Fruit fly (Drosophila melanogaster): Measurements from ENCODE around the gene CG14995.

Gene CG14995

DNA sequence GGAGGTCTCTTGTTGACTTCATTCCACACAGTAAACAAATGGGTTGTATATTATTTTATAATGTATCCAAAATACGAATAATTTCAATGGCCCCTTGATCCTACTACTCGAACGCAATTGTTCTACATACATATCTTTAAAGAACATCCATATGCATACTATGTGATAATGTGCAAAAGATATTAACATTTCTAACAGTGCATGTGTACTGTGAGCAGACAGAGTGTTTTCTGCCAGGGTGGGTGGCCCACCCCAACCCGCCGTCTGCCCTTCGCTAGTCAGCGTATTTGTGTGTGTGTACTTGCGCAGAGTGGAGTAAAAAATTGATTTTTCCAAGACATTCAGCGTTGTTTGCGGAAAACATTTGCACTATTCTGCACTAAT is 32.1 kb downstream of the CG14995 start (continued):
- TF ChIP-seq Hr39 (GFP tag; optimal IDR thresholded peaks at IDR 0.05) = peak; percentile 85
- peak; percentile 37 for TF ChIP-seq CG6808 (GFP tag; optimal IDR thresholded peaks at IDR 0.05)
- TF ChIP-seq CG8319 (GFP tag; optimal IDR thresholded peaks at IDR 0.05) = peak; percentile 40
- TF ChIP-seq Lpt (GFP tag; optimal IDR thresholded peaks at IDR 0.05) = peak; percentile 56
- TF ChIP-seq Hr38 (GFP tag; optimal IDR thresholded peaks at IDR 0.05) = no peak
- TF ChIP-seq acj6 (GFP tag; optimal IDR thresholded peaks at IDR 0.05) = peak; percentile 84
- peak; percentile 70 for TF ChIP-seq CG11902 (GFP tag; optimal IDR thresholded peaks at IDR 0.05)
- peak; percentile 62 for TF ChIP-seq fd59A (GFP tag; optimal IDR thresholded peaks at IDR 0.05)
- peak; percentile 92 for TF ChIP-seq CG11294 (GFP tag; IDR thresholded peaks at IDR 0.05)
- peak; percentile 52 to 93 for TF ChIP-seq salr (GFP tag; optimal IDR thresholded peaks at IDR 0.05)
- TF ChIP-seq Gug (GFP tag; IDR thresholded peaks at IDR 0.05) = peak; percentile 94
- no peak for TF ChIP-seq Blimp-1 (GFP tag; optimal IDR thresholded peaks at IDR 0.05)
- peak; percentile 75 for TF ChIP-seq dsx (GFP tag; optimal IDR thresholded peaks at IDR 0.05; ENCODE audit: poor library complexity, severe bottlenecking)
- peak; percentile 51 for TF ChIP-seq Sox15 (GFP tag; optimal IDR thresholded peaks at IDR 0.05)
- TF ChIP-seq cyc (GFP tag; optimal IDR thresholded peaks at IDR 0.05) = peak; percentile 86

dm6 chr3L:4070221-4070995 is 32.6 kb downstream of the CG14995 start:
- peak; percentile 95 for TF ChIP-seq CG6808 (GFP tag; optimal IDR thresholded peaks at IDR 0.05)
- TF ChIP-seq CG3919 (GFP tag; optimal IDR thresholded peaks at IDR 0.05) = peak; percentile 98
- peak; percentile 96 for TF ChIP-seq CG8632 (GFP tag; optimal IDR thresholded peaks at IDR 0.05)
- TF ChIP-seq cyc (GFP tag; optimal IDR thresholded peaks at IDR 0.05) = peak; percentile 99
- TF ChIP-seq Smox (GFP tag; optimal IDR thresholded peaks at IDR 0.05) = peak; percentile 98
- peak; percentile 96 for TF ChIP-seq CG8319 (GFP tag; optimal IDR thresholded peaks at IDR 0.05)
- peak; percentile 98 for TF ChIP-seq salr (GFP tag; optimal IDR thresholded peaks at IDR 0.05)
- TF ChIP-seq fd85E (GFP tag; optimal IDR thresholded peaks at IDR 0.05) = peak; percentile 92
- TF ChIP-seq Eip93F (GFP tag; optimal IDR thresholded peaks at IDR 0.05) = peak; percentile 92
- TF ChIP-seq Lpt (GFP tag; optimal IDR thresholded peaks at IDR 0.05) = peak; percentile 98
- TF ChIP-seq CG10631 (GFP tag; optimal IDR thresholded peaks at IDR 0.05) = peak; percentile 97
- TF ChIP-seq ss (GFP tag; optimal IDR thresholded peaks at IDR 0.05) = peak; percentile 95 to 98
- peak; percentile 99 for TF ChIP-seq net (GFP tag; optimal IDR thresholded peaks at IDR 0.05)
- TF ChIP-seq OdsH (GFP tag; optimal IDR thresholded peaks at IDR 0.05) = peak; percentile 99
- peak; percentile 98 for TF ChIP-seq CG11294 (GFP tag; IDR thresholded peaks at IDR 0.05)
- peak; percentile 99 for TF ChIP-seq Sox14 (GFP tag; optimal IDR thresholded peaks at IDR 0.05)
- peak; percentile 98 for TF ChIP-seq Ets96B (tag; optimal IDR thresholded peaks at IDR 0.05)
- peak; percentile 99 for TF ChIP-seq CG31627 (GFP tag; optimal IDR thresholded peaks at IDR 0.05)
- peak; percentile 98 for TF ChIP-seq Sox102F (GFP tag; optimal IDR thresholded peaks at IDR 0.05)
- peak; percentile 91 for TF ChIP-seq Blimp-1 (GFP tag; optimal IDR thresholded peaks at IDR 0.05)
- TF ChIP-seq CG6163 (GFP tag; IDR thresholded peaks at IDR 0.05) = peak; percentile 99
- TF ChIP-seq CG10669 (GFP tag; optimal IDR thresholded peaks at IDR 0.05) = peak; percentile 96
- TF ChIP-seq CG9139 (GFP tag; optimal IDR thresholded peaks at IDR 0.05) = peak; percentile 91
- peak; percentile 98 for TF ChIP-seq Sox15 (GFP tag; optimal IDR thresholded peaks at IDR 0.05)
- peak; percentile 25 for TF ChIP-seq fkh (GFP tag; optimal IDR thresholded peaks at IDR 0.05)
- TF ChIP-seq CG34406 (GFP tag; optimal IDR thresholded peaks at IDR 0.05) = peak; percentile 98
- TF ChIP-seq CG7368 (GFP tag; optimal IDR thresholded peaks at IDR 0.05) = peak; percentile 97
- peak; percentile 99 for TF ChIP-seq acj6 (GFP tag; optimal IDR thresholded peaks at IDR 0.05)
- peak; percentile 99 for TF ChIP-seq Hr39 (GFP tag; optimal IDR thresholded peaks at IDR 0.05)
- peak; percentile 98 for TF ChIP-seq fd59A (GFP tag; optimal IDR thresholded peaks at IDR 0.05)
- peak; percentile 98 for TF ChIP-seq CG8119 (GFP tag; IDR thresholded peaks at IDR 0.05)
- peak; percentile 99 for TF ChIP-seq Hr4 (GFP tag; optimal IDR thresholded peaks at IDR 0.05)
- peak; percentile 97 for TF ChIP-seq CG6276 (GFP tag; optimal IDR thresholded peaks at IDR 0.05)
- TF ChIP-seq spab (GFP tag; optimal IDR thresholded peaks at IDR 0.05) = peak; percentile 96
- TF ChIP-seq CG6854 (GFP tag; optimal IDR thresholded peaks at IDR 0.05) = peak; percentile 97
- TF ChIP-seq eg (GFP tag; IDR thresholded peaks at IDR 0.05) = peak; percentile 99
- TF ChIP-seq Hr38 (GFP tag; optimal IDR thresholded peaks at IDR 0.05) = peak; percentile 88
- peak; percentile 91 for TF ChIP-seq CG16779 (tag; optimal IDR thresholded peaks at IDR 0.05)
- TF ChIP-seq svp (GFP tag) = peak; percentile 99
- TF ChIP-seq Eip75B (GFP tag; optimal IDR thresholded peaks at IDR 0.05) = peak; percentile 98
- TF ChIP-seq lz (GFP tag; optimal IDR thresholded peaks at IDR 0.05) = peak; percentile 99
- peak; percentile 94 for TF ChIP-seq dsx (GFP tag; optimal IDR thresholded peaks at IDR 0.05; ENCODE audit: poor library complexity, severe bottlenecking)
- TF ChIP-seq esn (GFP tag; optimal IDR thresholded peaks at IDR 0.05) = peak; percentile 99
